Worm (Caenorhabditis elegans): Measurements from ENCODE around the gene gln-3.

The gln-3 gene

ce11 chrIV:16171326-16171725 is 848 bp upstream of the gln-3 start:
- TF ChIP-seq him-1 (tag; optimal IDR thresholded peaks at IDR 0.05) (no peak), dao-5 (tag; optimal IDR thresholded peaks at IDR 0.05) (no peak), W03F9.2 (tag; optimal IDR thresholded peaks at IDR 0.05) (no peak)

ce11 chrIV:16169443-16170105 is 904 bp downstream of the gln-3 start:
- TF ChIP-seq dao-5 (tag; optimal IDR thresholded peaks at IDR 0.05) (no peak), him-1 (tag; optimal IDR thresholded peaks at IDR 0.05) (no peak), W03F9.2 (tag; optimal IDR thresholded peaks at IDR 0.05) (no peak)

ce11 chrIV:16168702-16169440 is 1.6 kb downstream of the gln-3 start:
- no peak for TF ChIP-seq dao-5 (tag; optimal IDR thresholded peaks at IDR 0.05)
- TF ChIP-seq him-1 (tag; optimal IDR thresholded peaks at IDR 0.05): no peak
- TF ChIP-seq W03F9.2 (tag; optimal IDR thresholded peaks at IDR 0.05): no peak

- no peak for TF ChIP-seq dao-5 (tag; optimal IDR thresholded peaks at IDR 0.05)
- no peak for TF ChIP-seq him-1 (tag; optimal IDR thresholded peaks at IDR 0.05)
- TF ChIP-seq W03F9.2 (tag; optimal IDR thresholded peaks at IDR 0.05): no peak
Measured at ce11 chrIV:16167941-16168340, 2.5 kb downstream of the gln-3 start.

- TF ChIP-seq him-1 (tag; optimal IDR thresholded peaks at IDR 0.05): no peak
- no peak for TF ChIP-seq W03F9.2 (tag; optimal IDR thresholded peaks at IDR 0.05)
- TF ChIP-seq dao-5 (tag; optimal IDR thresholded peaks at IDR 0.05): no peak
Measured at ce11 chrIV:16147055-16147454, 23.4 kb downstream of the gln-3 start, which contains the start of gene Y105C5B.25. Gene Y105C5B.25, minus strand, starts transcription at chrIV:16147155.

ce11 chrIV:16146063-16146462 is 24.4 kb downstream of the gln-3 start:
- no peak for TF ChIP-seq him-1 (tag; optimal IDR thresholded peaks at IDR 0.05)
- no peak for TF ChIP-seq W03F9.2 (tag; optimal IDR thresholded peaks at IDR 0.05)
- no peak for TF ChIP-seq dao-5 (tag; optimal IDR thresholded peaks at IDR 0.05)

- TF ChIP-seq dao-5 (tag; optimal IDR thresholded peaks at IDR 0.05) (no peak), him-1 (tag; optimal IDR thresholded peaks at IDR 0.05) (no peak), W03F9.2 (tag; optimal IDR thresholded peaks at IDR 0.05) (no peak)
Measured at ce11 chrIV:16138765-16139164, 31.7 kb downstream of the gln-3 start.

ce11 chrIV:16133776-16134175 is 36.7 kb downstream of the gln-3 start:
- no peak for TF ChIP-seq him-1 (tag; optimal IDR thresholded peaks at IDR 0.05)
- no peak for TF ChIP-seq dao-5 (tag; optimal IDR thresholded peaks at IDR 0.05)
- no peak for TF ChIP-seq W03F9.2 (tag; optimal IDR thresholded peaks at IDR 0.05)

- no peak for TF ChIP-seq him-1 (tag; optimal IDR thresholded peaks at IDR 0.05)
- TF ChIP-seq W03F9.2 (tag; optimal IDR thresholded peaks at IDR 0.05): no peak
- TF ChIP-seq dao-5 (tag; optimal IDR thresholded peaks at IDR 0.05): no peak
Measured at ce11 chrIV:16132164-16132563, 38.3 kb downstream of the gln-3 start, which contains the start of gene hlh-32. Gene hlh-32, plus strand, starts transcription at chrIV:16132464.

- TF ChIP-seq dao-5 (tag; optimal IDR thresholded peaks at IDR 0.05) (no peak), him-1 (tag; optimal IDR thresholded peaks at IDR 0.05) (no peak), W03F9.2 (tag; optimal IDR thresholded peaks at IDR 0.05) (no peak)
Measured at ce11 chrIV:16125777-16126176, 44.7 kb downstream of the gln-3 start.

ce11 chrIV:16119577-16119976 is 50.9 kb downstream of the gln-3 start:
- TF ChIP-seq him-1 (tag; optimal IDR thresholded peaks at IDR 0.05) (no peak), W03F9.2 (tag; optimal IDR thresholded peaks at IDR 0.05) (no peak), dao-5 (tag; optimal IDR thresholded peaks at IDR 0.05) (no peak)

Measured in whole organism, L4/young adult.